Worm (Caenorhabditis elegans): ENCODE results near the gene rsp-4.

ce11 chrII:5417905-5418304 lies 29.3 kb upstream of the rsp-4 start:
- TF ChIP-seq W03F9.2 (tag; optimal IDR thresholded peaks at IDR 0.05) (no peak), him-1 (tag; optimal IDR thresholded peaks at IDR 0.05) (no peak)
